Worm (Caenorhabditis elegans) whole organism, L1 larva: Measurements from ENCODE around the gene K05F1.13.

ENCODE experiments used
- C16A3.4 ChIP-seq: fragments of 150-350 bp; optimal IDR thresholded peaks from 2 replicates; lab custom pipeline; 2014; ENCODE audit warnings: missing biosample characterization, missing genetic modification characterization
- F16B12.6 ChIP-seq: fragments of 150-350 bp; optimal IDR thresholded peaks from 2 replicates; lab custom pipeline; 2014; ENCODE audit warnings: missing biosample characterization, missing genetic modification characterization
- aha-1 ChIP-seq: fragments of 150-350 bp; optimal IDR thresholded peaks from 2 replicates; lab custom pipeline; 2014; ENCODE audit warnings: missing biosample characterization, missing genetic modification characterization
- ceh-63 ChIP-seq: fragments of 200-800 bp; sonication (Bioruptor generic); optimal IDR thresholded peaks from 2 replicates; lab custom pipeline; 2018; ENCODE audit warnings: mild to moderate bottlenecking, missing genetic modification characterization, missing compliant biosample characterization
- ceh-82 ChIP-seq, 3 experiments: fragments of 150-350 bp in 1 of 3; sonication (generic microtip) in 2 of 3; optimal IDR thresholded peaks; 2 replicates each; lab custom pipeline; 2014 to 2017; ENCODE audit warnings: missing biosample characterization in 3 of 3, missing genetic modification characterization in 3 of 3
- efl-1 ChIP-seq, 4 experiments: fragments of 150-350 bp; optimal IDR thresholded peaks in 3 of 4; peaks in 1 of 4; 1 replicate in 1 of 4; 2 replicates in 3 of 4; lab custom pipeline; 2014; ENCODE audit warnings: missing biosample characterization in 2 of 4, missing genetic modification characterization in 2 of 4, missing genetic modification reagents in 2 of 4
- efl-3 ChIP-seq: fragments of 200-800 bp; sonication (Bioruptor generic); optimal IDR thresholded peaks from 2 replicates; lab custom pipeline; 2018; ENCODE audit warnings: mild to moderate bottlenecking, missing genetic modification characterization, missing compliant biosample characterization
- elt-2 ChIP-seq: sonication (generic microtip); optimal IDR thresholded peaks from 2 replicates; lab custom pipeline; 2016; ENCODE audit warnings: missing genetic modification characterization, mild to moderate bottlenecking, inconsistent platforms, missing compliant biosample characterization, missing genetic modification reagents
- fos-1 ChIP-seq: fragments of 150-350 bp; optimal IDR thresholded peaks from 2 replicates; lab custom pipeline; 2014; ENCODE audit warnings: missing biosample characterization, missing genetic modification characterization
- hlh-4 ChIP-seq: sonication (generic microtip); optimal IDR thresholded peaks from 2 replicates; lab custom pipeline; 2016; ENCODE audit warnings: mild to moderate bottlenecking, missing genetic modification characterization, missing compliant biosample characterization
- isw-1 ChIP-seq: fragments of 200-800 bp; sonication (Bioruptor generic); IDR thresholded peaks from 2 replicates; pipeline ENCODE4 v1.3.6; 2022; ENCODE audit warnings: missing genetic modification characterization, missing compliant biosample characterization
- jun-1 ChIP-seq: fragments of 150-350 bp; optimal IDR thresholded peaks from 2 replicates; lab custom pipeline; 2014; ENCODE audit warnings: missing biosample characterization, missing genetic modification reagents, missing genetic modification characterization
- lin-15B ChIP-seq: fragments of 150-350 bp; sonication (generic microtip); optimal IDR thresholded peaks from 3 replicates; lab custom pipeline; 2014; ENCODE audit warnings: missing biosample characterization, missing genetic modification characterization
- lin-39 ChIP-seq: fragments of 150-350 bp; optimal IDR thresholded peaks from 2 replicates; lab custom pipeline; 2014; ENCODE audit warnings: missing biosample characterization, missing genetic modification reagents, missing genetic modification characterization
- lir-3 ChIP-seq: sonication (generic microtip); optimal IDR thresholded peaks from 2 replicates; lab custom pipeline; 2016; ENCODE audit warnings: mild to moderate bottlenecking, missing genetic modification characterization, moderate library complexity, missing compliant biosample characterization; ENCODE audit not compliant: poor library complexity
- mab-9 ChIP-seq: fragments of 200-800 bp; sonication (Bioruptor generic); IDR thresholded peaks from 2 replicates; pipeline ENCODE4 v1.3.6; 2022; ENCODE audit warnings: missing genetic modification reagents, missing genetic modification characterization, missing compliant biosample characterization
- nhr-20 ChIP-seq: sonication (generic microtip); optimal IDR thresholded peaks from 2 replicates; lab custom pipeline; 2016; ENCODE audit warnings: mild to moderate bottlenecking, missing genetic modification characterization, missing compliant biosample characterization
- nhr-47 ChIP-seq: sonication (generic microtip); optimal IDR thresholded peaks from 2 replicates; lab custom pipeline; 2016; ENCODE audit warnings: mild to moderate bottlenecking, missing genetic modification characterization, moderate library complexity, missing compliant biosample characterization
- nhr-71 ChIP-seq: sonication (generic microtip); optimal IDR thresholded peaks from 2 replicates; lab custom pipeline; 2016; ENCODE audit warnings: mild to moderate bottlenecking, missing genetic modification characterization, moderate library complexity, missing compliant biosample characterization
- nhr-76 ChIP-seq: sonication (generic microtip); optimal IDR thresholded peaks from 2 replicates; lab custom pipeline; 2017; ENCODE audit warnings: missing biosample characterization, missing genetic modification characterization
- nhr-84 ChIP-seq: sonication (generic microtip); optimal IDR thresholded peaks from 2 replicates; lab custom pipeline; 2017; ENCODE audit warnings: missing biosample characterization, missing genetic modification characterization
- nhr-85 ChIP-seq: sonication (generic microtip); peaks from one replicate; lab custom pipeline; 2016; ENCODE audit warnings: missing genetic modification characterization, inconsistent platforms, missing compliant biosample characterization
- nhr-90 ChIP-seq: sonication (generic microtip); optimal IDR thresholded peaks from 2 replicates; lab custom pipeline; 2016; ENCODE audit warnings: mild to moderate bottlenecking, missing genetic modification characterization, missing compliant biosample characterization; ENCODE audit not compliant: poor library complexity
- pag-3 ChIP-seq: sonication (generic microtip); optimal IDR thresholded peaks from 2 replicates; lab custom pipeline; 2017; ENCODE audit warnings: missing genetic modification characterization, mild to moderate bottlenecking, missing compliant biosample characterization, antibody characterized with exemption, borderline replicate concordance; ENCODE audit not compliant: insufficient read depth
- pqm-1 ChIP-seq: sonication (generic microtip); optimal IDR thresholded peaks from 3 replicates; lab custom pipeline; 2017; ENCODE audit warnings: missing biosample characterization, missing genetic modification characterization
- rnt-1 ChIP-seq: sonication (generic microtip); optimal IDR thresholded peaks from 2 replicates; lab custom pipeline; 2016; ENCODE audit warnings: mild to moderate bottlenecking, missing genetic modification characterization, moderate library complexity, missing compliant biosample characterization
- snpc-4 ChIP-seq: fragments of 150-350 bp; optimal IDR thresholded peaks from 2 replicates; lab custom pipeline; 2014; ENCODE audit warnings: missing biosample characterization, missing genetic modification characterization
- snu-23 ChIP-seq: sonication (generic microtip); optimal IDR thresholded peaks from 2 replicates; lab custom pipeline; 2016; ENCODE audit warnings: missing genetic modification characterization, missing compliant biosample characterization
- sptf-1 ChIP-seq: fragments of 150-350 bp; optimal IDR thresholded peaks from 2 replicates; lab custom pipeline; 2014; ENCODE audit warnings: missing biosample characterization, missing genetic modification characterization
- swsn-7 ChIP-seq: sonication (generic microtip); optimal IDR thresholded peaks from 2 replicates; lab custom pipeline; 2016; ENCODE audit warnings: missing genetic modification characterization, missing compliant biosample characterization
- unc-130 ChIP-seq: fragments of 150-350 bp; optimal IDR thresholded peaks from 2 replicates; lab custom pipeline; 2017; ENCODE audit warnings: missing biosample characterization, missing genetic modification characterization, inconsistent platforms
- unc-30 ChIP-seq: sonication (generic microtip); optimal IDR thresholded peaks from 2 replicates; lab custom pipeline; 2017; ENCODE audit warnings: missing biosample characterization, missing genetic modification characterization
- unc-98 ChIP-seq: fragments of 200-800 bp; sonication (Bioruptor generic); IDR thresholded peaks from 2 replicates; pipeline ENCODE4 v1.3.6; 2022; ENCODE audit warnings: missing genetic modification characterization, missing compliant biosample characterization
- xbp-1 ChIP-seq: sonication (generic microtip); optimal IDR thresholded peaks from 2 replicates; lab custom pipeline; 2016; ENCODE audit warnings: missing genetic modification characterization, missing compliant biosample characterization
- zag-1 ChIP-seq: fragments of 150-350 bp; optimal IDR thresholded peaks from 2 replicates; lab custom pipeline; 2014; ENCODE audit warnings: missing biosample characterization, missing genetic modification characterization
- ztf-11 ChIP-seq, 2 experiments: sonication (generic microtip); optimal IDR thresholded peaks; 2 replicates each; lab custom pipeline; 2016 to 2017; ENCODE audit warnings: missing genetic modification characterization in 2 of 2, missing biosample characterization in 1 of 2, missing compliant biosample characterization in 1 of 2
- ztf-4 ChIP-seq: fragments of 150-350 bp; optimal IDR thresholded peaks from 2 replicates; lab custom pipeline; 2014; ENCODE audit warnings: missing biosample characterization, missing genetic modification characterization

Gene K05F1.13

DNA sequence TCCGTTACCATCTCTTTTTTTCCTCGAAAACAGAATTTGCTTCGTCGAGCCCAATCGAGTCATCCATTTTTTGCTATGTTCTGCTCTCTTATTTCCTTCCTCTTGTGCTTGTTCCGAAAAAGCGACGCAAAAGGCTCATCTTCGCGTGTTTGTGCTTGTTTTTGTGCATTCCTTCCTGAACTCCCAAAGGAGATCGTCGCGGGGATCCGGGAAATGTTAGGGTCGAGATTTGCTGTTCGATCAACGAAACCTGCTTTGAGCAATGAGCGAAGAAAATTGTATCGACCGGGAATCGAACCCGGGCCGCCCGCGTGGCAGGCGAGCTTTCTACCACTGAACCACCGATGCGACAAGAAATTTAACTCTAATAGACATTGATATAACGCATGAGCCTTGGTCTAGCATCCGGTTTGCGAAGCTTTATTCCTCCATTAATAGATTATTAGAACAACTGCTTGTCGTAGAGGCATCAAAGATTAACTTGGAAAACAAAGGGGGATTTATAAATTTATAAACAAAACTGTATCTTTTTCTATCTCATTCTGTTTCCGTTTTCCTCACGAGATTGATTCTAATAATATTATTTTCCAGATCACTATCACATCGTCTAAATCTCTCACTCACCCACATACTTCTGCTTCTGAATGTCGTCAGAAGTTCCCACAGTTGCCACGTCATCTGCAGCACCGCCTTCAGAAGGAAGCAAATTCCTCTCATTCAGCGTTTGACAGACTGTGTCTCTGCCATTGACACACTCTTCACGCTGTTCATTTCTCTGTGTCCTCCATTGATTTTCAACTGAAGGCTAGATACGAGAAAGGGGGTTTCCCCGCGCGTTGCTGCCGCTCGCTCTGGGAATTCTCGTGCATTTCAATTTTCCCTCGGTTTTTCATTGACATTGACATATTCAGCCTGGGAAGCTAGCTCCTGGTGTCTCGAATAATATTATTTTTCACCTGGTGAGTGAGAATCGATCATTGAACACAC, 6.7 kb upstream of the K05F1.13 start, which contains the start of gene K05F1.6 (continued):
- peak; percentile 15 for TF ChIP-seq ztf-4
- peak; percentile 1 for TF ChIP-seq jun-1
- peak in 1 of 2 experiments; percentile 36 for TF ChIP-seq ztf-11 (tag; optimal IDR thresholded peaks at IDR 0.05; lab: Kevin White, UChicago)
- TF ChIP-seq nhr-47, result peak; percentile 73
- no peak for TF ChIP-seq unc-30 (tag; lab: Kevin White, UChicago)
- TF ChIP-seq ceh-63 (GFP tag; lab: Kevin White, UChicago), result no peak
- peak; percentile 55 for TF ChIP-seq nhr-20 (tag; lab: Kevin White, UChicago)
- peak; percentile 42 for TF ChIP-seq swsn-7 (tag; lab: Kevin White, UChicago)
- TF ChIP-seq unc-98, result 0 out of 2 replicates have a peak, but pooled peaks have one; percentile 53
- peak; percentile 53 for TF ChIP-seq nhr-85
- peak; percentile 65 for TF ChIP-seq nhr-90 (tag; lab: Kevin White, UChicago)
- TF ChIP-seq ceh-82 (tag; optimal IDR thresholded peaks at IDR 0.05; lab: Kevin White, UChicago), result peak in 2 of 3 experiments; percentile 32
- peak; percentile 20 for TF ChIP-seq nhr-76 (tag; lab: Kevin White, UChicago)
- no peak for TF ChIP-seq sptf-1 (tag; lab: Kevin White, UChicago)
- peak; percentile 20 for TF ChIP-seq snu-23 (GFP tag; lab: Kevin White, UChicago)
- no peak for TF ChIP-seq efl-3 (GFP tag; lab: Kevin White, UChicago)
- TF ChIP-seq mab-9 (GFP tag; lab: Robert Waterston, UW), result no peak
- 0 out of 2 replicates have a peak, but pooled peaks have one; percentile 1 for TF ChIP-seq isw-1 (GFP tag; lab: Robert Waterston, UW)
- TF ChIP-seq C16A3.4 (tag; lab: Kevin White, UChicago), result peak; percentile 59
- no peak for TF ChIP-seq lin-15B (tag; lab: Kevin White, UChicago)
- TF ChIP-seq xbp-1, result peak; percentile 39
- TF ChIP-seq rnt-1, result peak; percentile 78
- TF ChIP-seq elt-2, result peak; percentile 70
- peak; percentile 78 for TF ChIP-seq nhr-71 (tag; lab: Kevin White, UChicago)
- TF ChIP-seq efl-1 (optimal IDR thresholded peaks at IDR 0.05; lab: Kevin White, UChicago), result peak; percentile 40 to 69
- peak in 1 of 2 experiments; percentile 94 for TF ChIP-seq efl-1 (GFP tag; optimal IDR thresholded peaks at IDR 0.05 in 1 of 2; lab: Kevin White, UChicago)
- TF ChIP-seq pqm-1 (tag; lab: Kevin White, UChicago), result no peak

- no peak for TF ChIP-seq pag-3 (tag; lab: Kevin White, UChicago)
- no peak for TF ChIP-seq efl-3 (GFP tag; lab: Kevin White, UChicago)
- no peak for TF ChIP-seq aha-1
- TF ChIP-seq F16B12.6, result no peak
- no peak for TF ChIP-seq C16A3.4 (tag; lab: Kevin White, UChicago)
- no peak for TF ChIP-seq snpc-4 (tag; lab: Kevin White, UChicago)
- TF ChIP-seq nhr-84 (tag; lab: Kevin White, UChicago), result no peak
- TF ChIP-seq fos-1 (tag; lab: Kevin White, UChicago), result no peak
- no peak for TF ChIP-seq unc-130 (tag; lab: Kevin White, UChicago)
- no peak for TF ChIP-seq hlh-4 (tag; lab: Kevin White, UChicago)
- no peak for TF ChIP-seq ceh-82 (tag; optimal IDR thresholded peaks at IDR 0.05; lab: Kevin White, UChicago)
- TF ChIP-seq lin-39 (tag; lab: Kevin White, UChicago), result no peak
- no peak for TF ChIP-seq lir-3 (tag; lab: Kevin White, UChicago)
- no peak for TF ChIP-seq zag-1 (tag; lab: Kevin White, UChicago)
Observed at ce11 chrII:5785504-5785903, 3.4 kb upstream of the K05F1.13 start.
